Worm (Caenorhabditis elegans) whole organism, L4/young adult: Measurements from ENCODE around the gene F26G1.15.

Experiments
- W03F9.2 ChIP-seq: fragments of 150-350 bp; optimal IDR thresholded peaks from 2 replicates; lab custom pipeline; 2014; ENCODE audit warnings: missing biosample characterization, missing genetic modification characterization
- dao-5 ChIP-seq: sonication (generic microtip); optimal IDR thresholded peaks from 2 replicates; lab custom pipeline; 2016; ENCODE audit warnings: missing genotype, missing genetic modification characterization, moderate library complexity, missing compliant biosample characterization
- him-1 ChIP-seq: sonication (generic microtip); optimal IDR thresholded peaks from 2 replicates; lab custom pipeline; 2016; ENCODE audit warnings: missing genotype, missing genetic modification reagents, missing genetic modification characterization, missing compliant biosample characterization

- no peak for TF ChIP-seq him-1 (tag; lab: Kevin White, UChicago)
- TF ChIP-seq W03F9.2 (tag; lab: Kevin White, UChicago): no peak
- TF ChIP-seq dao-5: no peak
Observed at ce11 chrII:4745281-4745680, 44.8 kb upstream of the F26G1.15 start.
